Fruit fly (Drosophila melanogaster) whole organism, wandering third instar larva: ENCODE results near the gene CG5326.

Experiments used
- CG32264 ChIP-seq: fragments of 200-800 bp; sonication (Bioruptor generic); optimal IDR thresholded peaks from 2 replicates; lab custom pipeline; 2016; ENCODE audit warnings: missing biosample characterization, missing genetic modification characterization
- Dfd ChIP-seq: fragments of >200 bp; optimal IDR thresholded peaks from 2 replicates; lab custom pipeline; 2017; ENCODE audit warnings: missing biosample characterization, missing genetic modification characterization
- Dif ChIP-seq: fragments of 200-275, 200-300 bp; sonication (Bioruptor generic); optimal IDR thresholded peaks from 2 replicates; lab custom pipeline; 2018; ENCODE audit warnings: missing biosample characterization, missing genetic modification characterization; ENCODE audit not compliant: partially characterized antibody
- Hnf4 ChIP-seq: fragments of 200-800 bp; sonication (Bioruptor generic); optimal IDR thresholded peaks from 2 replicates; lab custom pipeline; 2016; ENCODE audit warnings: missing biosample characterization, mild to moderate bottlenecking, missing genetic modification characterization
- Jra ChIP-seq: sonication (Bioruptor generic); optimal IDR thresholded peaks from 2 replicates; lab custom pipeline; 2016; ENCODE audit warnings: missing biosample characterization, missing genetic modification characterization
- N ChIP-seq: fragments of >200 bp; optimal IDR thresholded peaks from 2 replicates; lab custom pipeline; 2018; ENCODE audit warnings: missing biosample characterization, missing external identifiers, missing genetic modification characterization
- brk ChIP-seq: fragments of 200-800 bp; sonication (Bioruptor generic); optimal IDR thresholded peaks from 2 replicates; lab custom pipeline; 2016; ENCODE audit warnings: missing biosample characterization, mild to moderate bottlenecking, missing genetic modification characterization
- dl ChIP-seq, 2 experiments: fragments of 175-275, 200-275 bp in 1 of 2; fragments of 200-275 bp in 1 of 2; sonication (Bioruptor generic); optimal IDR thresholded peaks; lab custom pipeline; 2018; ENCODE audit warnings: mild to moderate bottlenecking in 2 of 2, missing biosample characterization in 2 of 2, missing genetic modification characterization in 2 of 2, moderate library complexity in 2 of 2; ENCODE audit not compliant: partially characterized antibody in 2 of 2, insufficient read depth in 1 of 2
- foxo ChIP-seq, 2 experiments: fragments of 200-800 bp; sonication (Bioruptor generic); optimal IDR thresholded peaks; 2 replicates in 1 of 2; 3 replicates in 1 of 2; lab custom pipeline; 2016 to 2017; ENCODE audit warnings: missing biosample characterization in 2 of 2, missing genetic modification characterization in 2 of 2
- fru ChIP-seq: fragments of 200-800 bp; sonication (Bioruptor generic); optimal IDR thresholded peaks from 3 replicates; lab custom pipeline; 2016; ENCODE audit warnings: missing biosample characterization, mild to moderate bottlenecking, missing genetic modification characterization
- h ChIP-seq: fragments of 200-800 bp; sonication (Bioruptor generic); optimal IDR thresholded peaks from 3 replicates; lab custom pipeline; 2016; ENCODE audit warnings: missing biosample characterization, mild to moderate bottlenecking, missing genetic modification characterization
- lola ChIP-seq: fragments of >200 bp; optimal IDR thresholded peaks from 2 replicates; lab custom pipeline; 2017; ENCODE audit warnings: missing biosample characterization, missing genetic modification characterization
- psq ChIP-seq: fragments of 200-800 bp; sonication (Bioruptor generic); optimal IDR thresholded peaks from 3 replicates; lab custom pipeline; 2017; ENCODE audit warnings: missing biosample characterization, mild to moderate bottlenecking, missing genetic modification characterization, moderate library complexity
- usp ChIP-seq: fragments of >200 bp; optimal IDR thresholded peaks from 2 replicates; lab custom pipeline; 2017; ENCODE audit warnings: missing biosample characterization, missing genetic modification characterization

DNA sequence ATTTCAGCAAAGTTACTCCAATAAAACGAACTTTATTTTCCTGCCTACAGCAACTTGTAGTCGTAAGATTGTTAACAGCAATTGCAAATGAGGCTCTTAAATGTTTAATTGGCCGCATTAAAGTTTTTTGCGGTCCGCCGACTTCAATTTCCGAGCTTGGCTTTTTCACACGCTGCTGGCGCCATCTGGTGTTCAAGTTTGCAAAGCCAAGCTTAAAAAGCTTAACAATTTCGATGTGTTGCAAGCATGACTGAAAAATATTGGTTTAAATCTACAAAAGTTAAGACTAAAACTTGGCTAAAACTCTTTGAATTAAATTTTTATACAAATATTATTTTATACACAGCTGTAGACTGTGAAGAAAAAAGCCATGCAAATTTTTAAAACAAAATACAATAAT is 25.0 kb upstream of the CG5326 start:
- TF ChIP-seq dl (GFP tag; optimal IDR thresholded peaks at IDR 0.05; lab: Kevin White, UChicago; ENCODE audit: insufficient read depth in 1 of 2, partially characterized antibody in 2 of 2): no peak
- no peak for TF ChIP-seq usp (GFP tag; lab: Kevin White, UChicago)
- TF ChIP-seq Dif (GFP tag; lab: Kevin White, UChicago): no peak
- TF ChIP-seq CG32264 (GFP tag; lab: Kevin White, UChicago): no peak
- TF ChIP-seq psq (GFP tag; lab: Kevin White, UChicago): no peak
- no peak for TF ChIP-seq Hnf4 (GFP tag; lab: Kevin White, UChicago)
- no peak for TF ChIP-seq Dfd
- TF ChIP-seq h (GFP tag; lab: Kevin White, UChicago): no peak
- no peak for TF ChIP-seq fru (GFP tag; lab: Kevin White, UChicago)
- TF ChIP-seq lola: no peak
- no peak for TF ChIP-seq N (GFP tag; lab: Kevin White, UChicago)
- TF ChIP-seq Jra (GFP tag; lab: Kevin White, UChicago): no peak
- TF ChIP-seq brk (GFP tag; lab: Kevin White, UChicago): no peak
- no peak for TF ChIP-seq foxo (GFP tag; optimal IDR thresholded peaks at IDR 0.05; lab: Kevin White, UChicago)
